Fruit fly (Drosophila melanogaster) whole organism, embryonic: ENCODE measurements around the gene Sumo.

Experiments used
- Adf1 ChIP-seq: fragments of 200-800 bp; sonication (Bioruptor generic); IDR thresholded peaks from 2 replicates; pipeline ENCODE4 v1.3.6; 2022; ENCODE audit warnings: missing biosample characterization, missing genetic modification characterization
- Antp ChIP-seq: fragments of 200-800 bp; sonication (Bioruptor generic); optimal IDR thresholded peaks from 3 replicates; lab custom pipeline; 2016; ENCODE audit warnings: missing biosample characterization, missing genetic modification characterization
- Atf-2 ChIP-seq: fragments of 200-800 bp; sonication (Bioruptor generic); optimal IDR thresholded peaks from 2 replicates; lab custom pipeline; 2016; ENCODE audit warnings: missing biosample characterization, missing genetic modification characterization
- CG11695 ChIP-seq: fragments of 200-800 bp; sonication (Bioruptor generic); IDR thresholded peaks from 3 replicates; pipeline ENCODE4 v1.3.6; 2022; ENCODE audit warnings: missing biosample characterization, missing genetic modification characterization
- CG13775 ChIP-seq: fragments of 200-800 bp; sonication (Bioruptor generic); optimal IDR thresholded peaks from 3 replicates; lab custom pipeline; 2017; ENCODE audit warnings: missing biosample characterization, mild to moderate bottlenecking, missing genetic modification characterization
- CG14014 ChIP-seq: fragments of 200-800 bp; sonication (Bioruptor generic); IDR thresholded peaks from 2 replicates; pipeline ENCODE4 v1.3.6; 2022; ENCODE audit warnings: missing biosample characterization, missing genetic modification characterization
- CG17186 ChIP-seq: fragments of 200-800 bp; sonication (Bioruptor generic); optimal IDR thresholded peaks from 3 replicates; lab custom pipeline; 2017; ENCODE audit warnings: missing biosample characterization, missing genetic modification reagents, missing genetic modification characterization
- CG17361 ChIP-seq: fragments of 200-800 bp; sonication (Bioruptor generic); IDR thresholded peaks from 3 replicates; pipeline ENCODE4 v1.3.6; 2022; ENCODE audit warnings: missing biosample characterization, missing genetic modification characterization
- CG1792 ChIP-seq: fragments of 200-800 bp; sonication (Bioruptor generic); optimal IDR thresholded peaks from 2 replicates; lab custom pipeline; 2016; ENCODE audit warnings: missing biosample characterization, missing genetic modification characterization
- CG30020 ChIP-seq: fragments of 200-800 bp; optimal IDR thresholded peaks from 2 replicates; lab custom pipeline; 2019; ENCODE audit warnings: missing biosample characterization, mild to moderate bottlenecking, missing genetic modification characterization, moderate library complexity
- CG31441 ChIP-seq: fragments of 200-800 bp; sonication (Bioruptor generic); IDR thresholded peaks from 2 replicates; pipeline ENCODE4 v1.3.6; 2022; ENCODE audit warnings: missing biosample characterization, missing genetic modification characterization
- CG33213 ChIP-seq: fragments of 200-800 bp; sonication (Bioruptor generic); optimal IDR thresholded peaks from 3 replicates; lab custom pipeline; 2016; ENCODE audit warnings: missing biosample characterization, missing genetic modification characterization
- CG3995 ChIP-seq: fragments of 200-800 bp; sonication (Bioruptor generic); optimal IDR thresholded peaks from 3 replicates; lab custom pipeline; 2016; ENCODE audit warnings: missing biosample characterization, missing genetic modification characterization
- CG4730 ChIP-seq: fragments of 200-800 bp; sonication (Bioruptor generic); IDR thresholded peaks from 2 replicates; pipeline ENCODE4 v1.3.6; 2022; ENCODE audit warnings: missing biosample characterization, missing genetic modification characterization
- CG5245 ChIP-seq: fragments of 200-800 bp; sonication (Bioruptor generic); optimal IDR thresholded peaks from 3 replicates; lab custom pipeline; 2016; ENCODE audit warnings: missing biosample characterization, missing genetic modification characterization
- CG6254 ChIP-seq: fragments of 200-800 bp; sonication (Bioruptor generic); optimal IDR thresholded peaks from 3 replicates; lab custom pipeline; 2017; ENCODE audit warnings: mild to moderate bottlenecking, missing biosample characterization, missing genetic modification reagents, missing genetic modification characterization
- CG9215 ChIP-seq: fragments of 200-800 bp; sonication (Bioruptor generic); IDR thresholded peaks from 2 replicates; pipeline ENCODE4 v1.3.6; 2022; ENCODE audit warnings: missing biosample characterization, missing genetic modification characterization
- Dp ChIP-seq: fragments of 200-800 bp; sonication (Bioruptor generic); optimal IDR thresholded peaks from 2 replicates; lab custom pipeline; 2018; ENCODE audit warnings: missing biosample characterization, mild to moderate bottlenecking, missing genetic modification characterization, moderate library complexity
- E2f2 ChIP-seq: fragments of 200-800 bp; sonication (Bioruptor generic); IDR thresholded peaks from 2 replicates; pipeline ENCODE4 v1.3.6; 2022; ENCODE audit warnings: missing biosample characterization, missing genetic modification characterization
- Elba2 ChIP-seq: fragments of 200-800 bp; sonication (Bioruptor generic); optimal IDR thresholded peaks from 3 replicates; lab custom pipeline; 2016; ENCODE audit warnings: missing biosample characterization, missing genetic modification characterization
- Fer1 ChIP-seq: fragments of 200-800 bp; sonication (Bioruptor generic); optimal IDR thresholded peaks from 2 replicates; lab custom pipeline; 2017; ENCODE audit warnings: missing biosample characterization, mild to moderate bottlenecking, missing genetic modification characterization
- HHEX ChIP-seq: fragments of 200-800 bp; sonication (Bioruptor generic); optimal IDR thresholded peaks from 3 replicates; lab custom pipeline; 2017; ENCODE audit warnings: missing biosample characterization, mild to moderate bottlenecking, missing genetic modification characterization, missing genetic modification reagents
- HLH3B ChIP-seq: fragments of 200-800 bp; sonication (Bioruptor generic); IDR thresholded peaks from 2 replicates; pipeline ENCODE4 v1.3.6; 2022; ENCODE audit warnings: missing biosample characterization, missing genetic modification characterization
- HLH4C ChIP-seq: fragments of 200-800 bp; sonication (Bioruptor generic); IDR thresholded peaks from 3 replicates; pipeline ENCODE4 v1.3.6; 2022; ENCODE audit warnings: missing biosample characterization, missing genetic modification characterization; ENCODE audit not compliant: partially characterized antibody
- NK7.1 ChIP-seq: fragments of 200-800 bp; sonication (Bioruptor generic); optimal IDR thresholded peaks from 3 replicates; lab custom pipeline; 2016; ENCODE audit warnings: missing biosample characterization, missing genetic modification characterization
- Optix ChIP-seq: fragments of 200-800 bp; sonication (Bioruptor generic); IDR thresholded peaks from 3 replicates; pipeline ENCODE4 v1.3.6; 2022; ENCODE audit warnings: missing biosample characterization, missing genetic modification characterization
- Sin3A ChIP-seq: fragments of >200 bp; optimal IDR thresholded peaks from 2 replicates; lab custom pipeline; 2018
- Ssrp ChIP-seq: fragments of 200-800 bp; sonication (Bioruptor generic); optimal IDR thresholded peaks from 2 replicates; lab custom pipeline; 2018; ENCODE audit warnings: missing biosample characterization, mild to moderate bottlenecking, missing genetic modification characterization, moderate library complexity
- Stat92E ChIP-seq, 3 experiments: fragments of >200 bp in 2 of 3; fragments of 200-800 bp in 1 of 3; sonication (Bioruptor generic) in 1 of 3; optimal IDR thresholded peaks; 2 replicates each; lab custom pipeline; 2017 to 2019; ENCODE audit warnings: missing biosample characterization in 3 of 3, missing genetic modification characterization in 3 of 3, mild to moderate bottlenecking in 1 of 3, moderate library complexity in 1 of 3
- Trl ChIP-seq, 3 experiments: fragments of >200 bp in 2 of 3; fragments of 200-800 bp in 1 of 3; sonication (Bioruptor generic) in 1 of 3; optimal IDR thresholded peaks; 2 replicates in 1 of 3; 3 replicates in 2 of 3; lab custom pipeline; 2016 to 2017; ENCODE audit warnings: missing biosample characterization in 1 of 3, missing genetic modification characterization in 1 of 3
- Vsx1 ChIP-seq: fragments of 200-800 bp; sonication (Bioruptor generic); optimal IDR thresholded peaks from 2 replicates; lab custom pipeline; 2017; ENCODE audit warnings: missing biosample characterization, mild to moderate bottlenecking, missing genetic modification characterization, missing genetic modification reagents
- ase ChIP-seq: fragments of 200-800 bp; sonication (Bioruptor generic); IDR thresholded peaks from 3 replicates; pipeline ENCODE4 v1.3.6; 2022; ENCODE audit warnings: missing biosample characterization, missing genetic modification characterization
- bigmax ChIP-seq: fragments of 200-800 bp; sonication (Bioruptor generic); optimal IDR thresholded peaks from 2 replicates; lab custom pipeline; 2018; ENCODE audit warnings: missing biosample characterization, mild to moderate bottlenecking, missing genetic modification characterization
- bowl ChIP-seq: fragments of 200-800 bp; sonication (Bioruptor generic); IDR thresholded peaks from 2 replicates; pipeline ENCODE4 v1.3.6; 2022; ENCODE audit warnings: missing biosample characterization, missing genetic modification characterization
- crol ChIP-seq: fragments of 200-800 bp; sonication (Bioruptor generic); IDR thresholded peaks from 2 replicates; pipeline ENCODE4 v1.3.6; 2022; ENCODE audit warnings: missing biosample characterization, missing genetic modification characterization
- dmrt11E ChIP-seq: fragments of 200-800 bp; sonication (Bioruptor generic); optimal IDR thresholded peaks from 3 replicates; lab custom pipeline; 2018; ENCODE audit warnings: missing biosample characterization, mild to moderate bottlenecking, missing genetic modification characterization, moderate library complexity
- gsb ChIP-seq: fragments of 200-800 bp; sonication (Bioruptor generic); IDR thresholded peaks from 2 replicates; pipeline ENCODE4 v1.3.6; 2022; ENCODE audit warnings: missing biosample characterization, missing genetic modification characterization
- insv ChIP-seq, 2 experiments: fragments of 200-800 bp; sonication (Bioruptor generic); optimal IDR thresholded peaks; 3 replicates each; lab custom pipeline; 2016 to 2018; ENCODE audit warnings: missing biosample characterization in 2 of 2, missing genetic modification characterization in 2 of 2
- kah ChIP-seq: fragments of 200-800 bp; sonication (Bioruptor generic); optimal IDR thresholded peaks from 2 replicates; lab custom pipeline; 2018; ENCODE audit warnings: missing biosample characterization, mild to moderate bottlenecking, missing genetic modification characterization
- lbe ChIP-seq: fragments of 200-800 bp; sonication (Bioruptor generic); optimal IDR thresholded peaks from 2 replicates; lab custom pipeline; 2016; ENCODE audit warnings: missing biosample characterization, mild to moderate bottlenecking, missing genetic modification characterization
- luna ChIP-seq: fragments of 200-800 bp; sonication (Bioruptor generic); optimal IDR thresholded peaks from 2 replicates; lab custom pipeline; 2016; ENCODE audit warnings: missing biosample characterization, missing genetic modification characterization
- pb ChIP-seq: fragments of 200-800 bp; sonication (Bioruptor generic); optimal IDR thresholded peaks from 3 replicates; lab custom pipeline; 2016; ENCODE audit warnings: missing biosample characterization, missing genetic modification characterization
- pros ChIP-seq: fragments of 200-800 bp; sonication (Bioruptor generic); optimal IDR thresholded peaks from 3 replicates; lab custom pipeline; 2019; ENCODE audit warnings: missing biosample characterization, mild to moderate bottlenecking, missing genetic modification characterization, moderate library complexity
- ro ChIP-seq: fragments of 200-800 bp; sonication (Bioruptor generic); IDR thresholded peaks from 2 replicates; pipeline ENCODE4 v1.3.6; 2022; ENCODE audit warnings: missing biosample characterization, missing genetic modification characterization
- sc ChIP-seq, 3 experiments: fragments of >200 bp in 2 of 3; fragments of 200-800 bp in 1 of 3; sonication (Bioruptor generic) in 1 of 3; optimal IDR thresholded peaks; 2 replicates in 2 of 3; 3 replicates in 1 of 3; lab custom pipeline; 2017; ENCODE audit warnings: mild to moderate bottlenecking in 1 of 3, missing biosample characterization in 1 of 3, missing genetic modification characterization in 1 of 3, missing genetic modification reagents in 1 of 3
- sd ChIP-seq: fragments of 200-800 bp; sonication (Bioruptor generic); optimal IDR thresholded peaks from 3 replicates; lab custom pipeline; 2018; ENCODE audit warnings: missing biosample characterization, mild to moderate bottlenecking, missing genetic modification characterization, moderate library complexity
- sim ChIP-seq: fragments of 200-800 bp; sonication (Bioruptor generic); IDR thresholded peaks from 2 replicates; pipeline ENCODE4 v1.3.6; 2022; ENCODE audit warnings: missing biosample characterization, missing genetic modification characterization
- slou ChIP-seq: fragments of 200-800 bp; sonication (Bioruptor generic); optimal IDR thresholded peaks from 3 replicates; lab custom pipeline; 2016; ENCODE audit warnings: missing biosample characterization, missing genetic modification characterization
- wek ChIP-seq: fragments of 200-800 bp; sonication (Bioruptor generic); optimal IDR thresholded peaks from 3 replicates; lab custom pipeline; 2018; ENCODE audit warnings: missing biosample characterization, mild to moderate bottlenecking, missing genetic modification characterization, moderate library complexity
- wor ChIP-seq: fragments of 200-800 bp; sonication (Bioruptor generic); IDR thresholded peaks from 2 replicates; pipeline ENCODE4 v1.3.6; 2022; ENCODE audit warnings: missing biosample characterization, missing genetic modification characterization

Gene Sumo

DNA sequence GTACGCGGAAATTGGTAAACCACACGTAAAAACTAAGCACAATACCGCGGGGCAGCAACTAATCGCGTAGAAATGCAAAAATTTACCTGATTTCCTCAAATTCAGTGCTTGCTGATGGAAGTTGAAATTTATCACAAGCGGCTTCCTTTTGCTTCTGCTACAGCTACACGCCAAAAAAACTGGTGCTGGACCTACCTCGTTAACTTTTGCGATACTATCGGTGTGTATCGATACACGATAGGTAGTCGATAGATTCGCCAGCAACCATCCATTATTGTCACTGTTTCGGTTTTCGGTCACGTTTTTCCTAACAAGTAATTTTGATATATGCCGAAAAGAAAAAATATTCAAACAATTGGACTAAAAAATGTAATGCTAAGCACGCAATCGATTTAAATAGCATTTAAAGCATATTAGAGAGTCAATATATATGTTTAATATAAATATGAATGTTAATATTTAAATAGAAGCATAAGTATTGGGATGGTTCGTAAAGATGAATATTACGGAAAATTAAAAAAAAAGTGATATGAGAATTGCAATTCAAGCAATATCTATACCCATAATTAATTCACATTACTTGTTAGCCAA lies at the start of gene Sumo (continued):
- no peak for TF ChIP-seq Trl (optimal IDR thresholded peaks at IDR 0.05; lab: Kevin White, UChicago)
- no peak for TF ChIP-seq Trl (GFP tag; optimal IDR thresholded peaks at IDR 0.05; lab: Kevin White, UChicago)
- no peak for TF ChIP-seq CG33213 (GFP tag; lab: Kevin White, UChicago)
- TF ChIP-seq CG6254 (GFP tag; lab: Kevin White, UChicago): no peak
- no peak for TF ChIP-seq bowl (GFP tag; lab: Robert Waterston, UW)
- TF ChIP-seq Sin3A (lab: Kevin White, UChicago): peak; percentile 13
- peak; percentile 97 for TF ChIP-seq HLH4C (GFP tag; lab: Robert Waterston, UW)
- no peak for TF ChIP-seq Adf1
- no peak for TF ChIP-seq wek (GFP tag; lab: Kevin White, UChicago)
- TF ChIP-seq Dp (GFP tag; lab: Kevin White, UChicago): peak; percentile 15
- no peak for TF ChIP-seq CG5245
- no peak for TF ChIP-seq crol (GFP tag; lab: Robert Waterston, UW)
- no peak for TF ChIP-seq kah (GFP tag; lab: Kevin White, UChicago)
- no peak for TF ChIP-seq sc (optimal IDR thresholded peaks at IDR 0.05; lab: Kevin White, UChicago)
- TF ChIP-seq sc (GFP tag; optimal IDR thresholded peaks at IDR 0.05; lab: Kevin White, UChicago): no peak
- no peak for TF ChIP-seq slou (GFP tag; lab: Kevin White, UChicago)
- TF ChIP-seq CG14014 (GFP tag; lab: Robert Waterston, UW): no peak
- no peak for TF ChIP-seq CG4730 (GFP tag; lab: Robert Waterston, UW)
- TF ChIP-seq CG11695 (GFP tag; lab: Robert Waterston, UW): 0 out of 3 replicates have a peak, but pooled peaks have one; percentile 21
- TF ChIP-seq gsb: peak; percentile 5; the same call in 1 of the 2 replicates
- TF ChIP-seq ase (GFP tag; lab: Robert Waterston, UW): no peak
- TF ChIP-seq CG31441 (GFP tag; lab: Robert Waterston, UW): peak; percentile 86
- TF ChIP-seq Stat92E (GFP tag; optimal IDR thresholded peaks at IDR 0.05; lab: Kevin White, UChicago): no peak
- TF ChIP-seq CG3995 (GFP tag; lab: Kevin White, UChicago): peak; percentile 99
- TF ChIP-seq sim (GFP tag; lab: Robert Waterston, UW): 0 out of 2 replicates have a peak, but pooled peaks have one; percentile 11
- no peak for TF ChIP-seq Antp (GFP tag; lab: Kevin White, UChicago)
- peak; percentile 4 for TF ChIP-seq dmrt11E (tag; lab: Kevin White, UChicago)
- TF ChIP-seq CG1792 (GFP tag; lab: Kevin White, UChicago): no peak
- no peak for TF ChIP-seq lbe (GFP tag; lab: Kevin White, UChicago)
- no peak for TF ChIP-seq Elba2 (GFP tag; lab: Kevin White, UChicago)
- no peak for TF ChIP-seq wor (GFP tag; lab: Robert Waterston, UW)
- no peak for TF ChIP-seq bigmax (GFP tag; lab: Kevin White, UChicago)
- TF ChIP-seq insv (GFP tag; optimal IDR thresholded peaks at IDR 0.05; lab: Kevin White, UChicago): no peak
- peak; percentile 59 for TF ChIP-seq CG13775
- TF ChIP-seq ro (GFP tag; lab: Robert Waterston, UW): no peak
- TF ChIP-seq CG30020 (tag; lab: Kevin White, UChicago): peak; percentile 69
- no peak for TF ChIP-seq E2f2
- no peak; the same call in 1 of the 2 replicates for TF ChIP-seq CG9215 (GFP tag; lab: Robert Waterston, UW)
- TF ChIP-seq Ssrp (tag; lab: Kevin White, UChicago): no peak
- TF ChIP-seq sd (tag; lab: Kevin White, UChicago): no peak
- no peak for TF ChIP-seq Atf-2 (GFP tag; lab: Kevin White, UChicago)
- TF ChIP-seq CG17361 (GFP tag; lab: Robert Waterston, UW): no peak; the same call in 1 of the 3 replicates
- TF ChIP-seq HHEX (GFP tag; lab: Kevin White, UChicago): no peak
- no peak for TF ChIP-seq pb (GFP tag; lab: Kevin White, UChicago)
- TF ChIP-seq Fer1 (GFP tag; lab: Kevin White, UChicago): no peak
- no peak for TF ChIP-seq Vsx1 (GFP tag; lab: Kevin White, UChicago)
- no peak for TF ChIP-seq luna
- no peak for TF ChIP-seq NK7.1
- no peak for TF ChIP-seq HLH3B (GFP tag; lab: Robert Waterston, UW)
- no peak for TF ChIP-seq pros
- no peak for TF ChIP-seq Optix
- TF ChIP-seq CG17186 (GFP tag; lab: Kevin White, UChicago): no peak
